Worm (Caenorhabditis elegans) whole organism, L2 larva: ENCODE measurements around the gene F57A8.7.

Experiments
- C34F6.9 ChIP-seq: fragments of 150-350 bp; optimal IDR thresholded peaks from 2 replicates; lab custom pipeline; 2014; ENCODE audit warnings: missing biosample characterization, missing genetic modification characterization
- F13H6.1 ChIP-seq: sonication (generic microtip); optimal IDR thresholded peaks from 2 replicates; lab custom pipeline; 2016; ENCODE audit warnings: missing genetic modification characterization, missing compliant biosample characterization
- R02D3.7 ChIP-seq: fragments of 150-350 bp; optimal IDR thresholded peaks from 2 replicates; lab custom pipeline; 2014; ENCODE audit warnings: missing biosample characterization, missing genetic modification characterization
- Y55F3AM.14 ChIP-seq: fragments of 200-800 bp; sonication (Bioruptor generic); optimal IDR thresholded peaks from 2 replicates; lab custom pipeline; 2018; ENCODE audit warnings: mild to moderate bottlenecking, missing genetic modification characterization, missing compliant biosample characterization
- ZK546.5 ChIP-seq: sonication (generic microtip); optimal IDR thresholded peaks from 2 replicates; lab custom pipeline; 2017; ENCODE audit warnings: missing biosample characterization, missing genetic modification characterization
- alr-1 ChIP-seq: fragments of 150-350 bp; optimal IDR thresholded peaks from 2 replicates; lab custom pipeline; 2014; ENCODE audit warnings: missing biosample characterization, missing genetic modification characterization
- blmp-1 ChIP-seq: sonication (generic microtip); optimal IDR thresholded peaks from 2 replicates; lab custom pipeline; 2017; ENCODE audit warnings: missing genetic modification characterization, mild to moderate bottlenecking, missing compliant biosample characterization, antibody characterized with exemption, moderate library complexity; ENCODE audit not compliant: insufficient read depth
- ceh-16 ChIP-seq: fragments of 150-350 bp; optimal IDR thresholded peaks from 2 replicates; lab custom pipeline; 2014; ENCODE audit warnings: missing biosample characterization, missing genetic modification characterization
- ceh-82 ChIP-seq: fragments of 150-350 bp; optimal IDR thresholded peaks from 2 replicates; lab custom pipeline; 2014; ENCODE audit warnings: missing biosample characterization, missing genetic modification characterization
- crh-2 ChIP-seq: sonication (generic microtip); optimal IDR thresholded peaks from 2 replicates; lab custom pipeline; 2017; ENCODE audit warnings: missing biosample characterization, missing genetic modification characterization
- dmd-4 ChIP-seq: sonication (generic microtip); optimal IDR thresholded peaks from 2 replicates; lab custom pipeline; 2017; ENCODE audit warnings: missing biosample characterization, missing genetic modification characterization
- egl-27 ChIP-seq: sonication (generic microtip); optimal IDR thresholded peaks from 3 replicates; lab custom pipeline; 2017; ENCODE audit warnings: missing biosample characterization, missing genetic modification reagents, missing genetic modification characterization
- elt-1 ChIP-seq: fragments of 150-350 bp; optimal IDR thresholded peaks from 2 replicates; lab custom pipeline; 2014; ENCODE audit warnings: missing biosample characterization, missing genetic modification characterization
- elt-3 ChIP-seq: sonication (generic microtip); optimal IDR thresholded peaks from 2 replicates; lab custom pipeline; 2017; ENCODE audit warnings: missing biosample characterization, missing genetic modification characterization
- fos-1 ChIP-seq: fragments of 150-350 bp; optimal IDR thresholded peaks from 2 replicates; lab custom pipeline; 2014; ENCODE audit warnings: missing biosample characterization, missing genetic modification characterization
- lin-11 ChIP-seq: fragments of 150-350 bp; sonication (generic microtip); optimal IDR thresholded peaks from 2 replicates; lab custom pipeline; 2014; ENCODE audit warnings: missing biosample characterization, missing genetic modification characterization, inconsistent platforms, mixed read lengths
- lin-13 ChIP-seq: fragments of 150-350 bp; optimal IDR thresholded peaks from 2 replicates; lab custom pipeline; 2014; ENCODE audit warnings: missing biosample characterization, missing genetic modification reagents, missing genetic modification characterization
- lin-39 ChIP-seq: fragments of 150-350 bp; optimal IDR thresholded peaks from 2 replicates; lab custom pipeline; 2014; ENCODE audit warnings: missing biosample characterization, missing genetic modification reagents, missing genetic modification characterization
- lsy-2 ChIP-seq, 2 experiments: fragments of 150-350 bp in 1 of 2; sonication (generic microtip) in 1 of 2; optimal IDR thresholded peaks; 2 replicates each; lab custom pipeline; 2014 to 2017; ENCODE audit warnings: missing biosample characterization in 2 of 2, missing genetic modification characterization in 2 of 2
- mab-5 ChIP-seq: fragments of 150-350 bp; optimal IDR thresholded peaks from 2 replicates; lab custom pipeline; 2014; ENCODE audit warnings: missing biosample characterization, missing genetic modification characterization
- mbf-1 ChIP-seq: sonication (generic microtip); optimal IDR thresholded peaks from 2 replicates; lab custom pipeline; 2017; ENCODE audit warnings: missing biosample characterization, missing genetic modification characterization
- nhr-10 ChIP-seq: sonication (generic microtip); optimal IDR thresholded peaks from 2 replicates; lab custom pipeline; 2017; ENCODE audit warnings: missing biosample characterization, missing genetic modification characterization
- nhr-11 ChIP-seq: fragments of 150-350 bp; optimal IDR thresholded peaks from 2 replicates; lab custom pipeline; 2014; ENCODE audit warnings: missing biosample characterization, missing genetic modification characterization
- nhr-12 ChIP-seq: fragments of 150-350 bp; optimal IDR thresholded peaks from 2 replicates; lab custom pipeline; 2014; ENCODE audit warnings: missing biosample characterization, missing genetic modification characterization
- nhr-129 ChIP-seq: fragments of 150-350 bp; optimal IDR thresholded peaks from 2 replicates; lab custom pipeline; 2014; ENCODE audit warnings: missing biosample characterization, missing genetic modification characterization
- nhr-23 ChIP-seq: fragments of 150-350 bp; optimal IDR thresholded peaks from 2 replicates; lab custom pipeline; 2014; ENCODE audit warnings: missing biosample characterization, missing genetic modification reagents, missing genetic modification characterization
- nhr-237 ChIP-seq: fragments of 150-350 bp; optimal IDR thresholded peaks from 2 replicates; lab custom pipeline; 2014; ENCODE audit warnings: missing biosample characterization, missing genetic modification characterization
- nhr-25 ChIP-seq: fragments of 150-350 bp; sonication (generic microtip); optimal IDR thresholded peaks from 3 replicates; lab custom pipeline; 2014; ENCODE audit warnings: missing biosample characterization, missing genetic modification characterization
- nhr-6 ChIP-seq: fragments of 150-350 bp; optimal IDR thresholded peaks from 2 replicates; lab custom pipeline; 2014; ENCODE audit warnings: missing biosample characterization, missing genetic modification characterization
- nhr-77 ChIP-seq: fragments of 150-350 bp; optimal IDR thresholded peaks from 2 replicates; lab custom pipeline; 2014; ENCODE audit warnings: missing biosample characterization, missing genetic modification characterization
- peb-1 ChIP-seq: fragments of 150-350 bp; optimal IDR thresholded peaks from 2 replicates; lab custom pipeline; 2014; ENCODE audit warnings: missing biosample characterization, missing genetic modification characterization
- sem-4 ChIP-seq: fragments of 150-350 bp; optimal IDR thresholded peaks from 2 replicates; lab custom pipeline; 2014; ENCODE audit warnings: missing biosample characterization, missing genetic modification reagents, missing genetic modification characterization
- sma-3 ChIP-seq: sonication (generic microtip); optimal IDR thresholded peaks from 2 replicates; lab custom pipeline; 2016; ENCODE audit warnings: missing genetic modification reagents, missing genetic modification characterization, missing compliant biosample characterization
- sma-9 ChIP-seq, 2 experiments: fragments of 150-350 bp in 1 of 2; sonication (generic microtip) in 1 of 2; optimal IDR thresholded peaks; 2 replicates each; lab custom pipeline; 2014 to 2016; ENCODE audit warnings: missing genetic modification characterization in 2 of 2, mild to moderate bottlenecking in 1 of 2, missing biosample characterization in 1 of 2, missing compliant biosample characterization in 1 of 2, missing genetic modification reagents in 1 of 2, moderate library complexity in 1 of 2
- snpc-4 ChIP-seq: fragments of 150-350 bp; optimal IDR thresholded peaks from 2 replicates; lab custom pipeline; 2014; ENCODE audit warnings: missing biosample characterization, missing genetic modification characterization
- unc-39 ChIP-seq: fragments of 150-350 bp; optimal IDR thresholded peaks from 2 replicates; lab custom pipeline; 2014; ENCODE audit warnings: missing biosample characterization, missing genetic modification characterization
- unc-62 ChIP-seq: fragments of 150-350 bp; optimal IDR thresholded peaks from 2 replicates; lab custom pipeline; 2014; ENCODE audit warnings: missing biosample characterization, missing genetic modification reagents, missing genetic modification characterization
- zag-1 ChIP-seq: fragments of 150-350 bp; optimal IDR thresholded peaks from 2 replicates; lab custom pipeline; 2014; ENCODE audit warnings: missing biosample characterization, missing genetic modification characterization
- ztf-1 ChIP-seq: fragments of 200-800 bp; sonication (Bioruptor generic); conservative IDR thresholded peaks from 2 replicates; pipeline ENCODE4 v1.3.6; 2022; ENCODE audit warnings: missing genetic modification characterization, missing compliant biosample characterization
- ztf-11 ChIP-seq: sonication (generic microtip); optimal IDR thresholded peaks from 2 replicates; lab custom pipeline; 2017; ENCODE audit warnings: missing biosample characterization, missing genetic modification characterization
- ztf-4 ChIP-seq: fragments of 150-350 bp; optimal IDR thresholded peaks from 2 replicates; lab custom pipeline; 2014; ENCODE audit warnings: missing biosample characterization, missing genetic modification characterization

Gene F57A8.7

ce11 chrV:10035586-10035985, 40.0 kb upstream of the F57A8.7 start:
- TF ChIP-seq lin-39 (tag; lab: Kevin White, UChicago) (no peak), crh-2 (tag; lab: Kevin White, UChicago) (no peak), sma-9 (GFP tag; optimal IDR thresholded peaks at IDR 0.05; lab: Kevin White, UChicago) (no peak), sma-9 (tag; optimal IDR thresholded peaks at IDR 0.05; lab: Kevin White, UChicago) (no peak), sma-3 (GFP tag; lab: Kevin White, UChicago) (no peak), mbf-1 (no peak), elt-1 (tag; lab: Kevin White, UChicago) (no peak), nhr-12 (tag; lab: Kevin White, UChicago) (no peak), unc-39 (tag; lab: Kevin White, UChicago) (no peak), lsy-2 (tag; optimal IDR thresholded peaks at IDR 0.05; lab: Kevin White, UChicago) (peak in 1 of 2 experiments; percentile 17), sem-4 (tag; lab: Kevin White, UChicago) (no peak), blmp-1 (tag; lab: Kevin White, UChicago) (peak; percentile 32), nhr-10 (tag; lab: Kevin White, UChicago) (no peak), nhr-25 (tag; lab: Kevin White, UChicago) (peak; percentile 55)

- no peak for TF ChIP-seq alr-1 (tag; lab: Kevin White, UChicago)
- peak; percentile 66 for TF ChIP-seq nhr-129 (tag; lab: Kevin White, UChicago)
- TF ChIP-seq dmd-4 (tag; lab: Kevin White, UChicago): no peak
- TF ChIP-seq nhr-77 (tag; lab: Kevin White, UChicago): no peak
- no peak for TF ChIP-seq R02D3.7 (tag; lab: Kevin White, UChicago)
- no peak for TF ChIP-seq crh-2 (tag; lab: Kevin White, UChicago)
- no peak for TF ChIP-seq ZK546.5 (tag; lab: Kevin White, UChicago)
- TF ChIP-seq ztf-4 (tag; lab: Kevin White, UChicago): no peak
- no peak for TF ChIP-seq elt-3 (tag; lab: Kevin White, UChicago)
- TF ChIP-seq sma-3 (GFP tag; lab: Kevin White, UChicago): peak; percentile 43
- TF ChIP-seq mbf-1: no peak
- TF ChIP-seq peb-1 (tag; lab: Kevin White, UChicago): peak; percentile 41
- no peak for TF ChIP-seq nhr-6 (tag; lab: Kevin White, UChicago)
- TF ChIP-seq fos-1 (tag; lab: Kevin White, UChicago): no peak
- TF ChIP-seq Y55F3AM.14: no peak
- no peak for TF ChIP-seq lin-13 (GFP tag; lab: Kevin White, UChicago)
- peak in 1 of 2 experiments; percentile 69 for TF ChIP-seq lsy-2 (tag; optimal IDR thresholded peaks at IDR 0.05; lab: Kevin White, UChicago)
- no peak for TF ChIP-seq nhr-11 (tag; lab: Kevin White, UChicago)
- TF ChIP-seq ceh-82 (tag; lab: Kevin White, UChicago): no peak
- TF ChIP-seq ztf-11 (tag; lab: Kevin White, UChicago): no peak
- no peak for TF ChIP-seq ceh-16 (tag; lab: Kevin White, UChicago)
- no peak for TF ChIP-seq nhr-23 (tag; lab: Kevin White, UChicago)
- TF ChIP-seq sma-9 (GFP tag; optimal IDR thresholded peaks at IDR 0.05; lab: Kevin White, UChicago): peak; percentile 84
- no peak for TF ChIP-seq sma-9 (tag; optimal IDR thresholded peaks at IDR 0.05; lab: Kevin White, UChicago)
- TF ChIP-seq unc-62: no peak
- no peak for TF ChIP-seq zag-1
- peak; percentile 53 for TF ChIP-seq egl-27 (tag; lab: Kevin White, UChicago)
- no peak for TF ChIP-seq mab-5
- peak; percentile 7 for TF ChIP-seq nhr-25 (tag; lab: Kevin White, UChicago)
- no peak for TF ChIP-seq ztf-1
- peak; percentile 85 for TF ChIP-seq F13H6.1 (tag; lab: Kevin White, UChicago)
- peak; percentile 50 for TF ChIP-seq C34F6.9 (tag; lab: Kevin White, UChicago)
- no peak for TF ChIP-seq lin-11 (tag; lab: Kevin White, UChicago)
- peak; percentile 33 for TF ChIP-seq snpc-4
- peak; percentile 27 for TF ChIP-seq sem-4 (tag; lab: Kevin White, UChicago)
- TF ChIP-seq nhr-237 (tag; lab: Kevin White, UChicago): no peak
- no peak for TF ChIP-seq blmp-1 (tag; lab: Kevin White, UChicago)
- TF ChIP-seq, all 48 proteins: peak for 11
Measured at ce11 chrV:10036275-10036674, 39.3 kb upstream of the F57A8.7 start, which contains the start of gene T06E8.2. Gene T06E8.2 (minus strand): TSS chrV:10036413.
